Worm (Caenorhabditis elegans): Measurements from ENCODE around the gene C25F9.16.

ce11 chrV:19482535-19482934 lies 48.3 kb downstream of the C25F9.16 start, which contains the start of gene Y43F8B.22:
- TF ChIP-seq him-1 (tag; optimal IDR thresholded peaks at IDR 0.05) (no peak), W03F9.2 (tag; optimal IDR thresholded peaks at IDR 0.05) (no peak)

All from whole organism, L4/young adult.